Worm (Caenorhabditis elegans): ENCODE measurements around the gene gpa-18.
"Not testable (repeated sequence)": the region's sequence is repeated elsewhere in the genome, so short reads cannot be mapped to it uniquely, and the experiment has no call there.

- not testable (repeated sequence) for TF ChIP-seq him-1, W03F9.2 (tag; optimal IDR thresholded peaks at IDR 0.05)
Observed at ce11 chrIV:5165626-5166025, 29.8 kb downstream of the gpa-18 start, which contains the start of gene nspd-6.
